Fruit fly (Drosophila melanogaster): ENCODE measurements around the gene MED31.

Gene MED31

DNA sequence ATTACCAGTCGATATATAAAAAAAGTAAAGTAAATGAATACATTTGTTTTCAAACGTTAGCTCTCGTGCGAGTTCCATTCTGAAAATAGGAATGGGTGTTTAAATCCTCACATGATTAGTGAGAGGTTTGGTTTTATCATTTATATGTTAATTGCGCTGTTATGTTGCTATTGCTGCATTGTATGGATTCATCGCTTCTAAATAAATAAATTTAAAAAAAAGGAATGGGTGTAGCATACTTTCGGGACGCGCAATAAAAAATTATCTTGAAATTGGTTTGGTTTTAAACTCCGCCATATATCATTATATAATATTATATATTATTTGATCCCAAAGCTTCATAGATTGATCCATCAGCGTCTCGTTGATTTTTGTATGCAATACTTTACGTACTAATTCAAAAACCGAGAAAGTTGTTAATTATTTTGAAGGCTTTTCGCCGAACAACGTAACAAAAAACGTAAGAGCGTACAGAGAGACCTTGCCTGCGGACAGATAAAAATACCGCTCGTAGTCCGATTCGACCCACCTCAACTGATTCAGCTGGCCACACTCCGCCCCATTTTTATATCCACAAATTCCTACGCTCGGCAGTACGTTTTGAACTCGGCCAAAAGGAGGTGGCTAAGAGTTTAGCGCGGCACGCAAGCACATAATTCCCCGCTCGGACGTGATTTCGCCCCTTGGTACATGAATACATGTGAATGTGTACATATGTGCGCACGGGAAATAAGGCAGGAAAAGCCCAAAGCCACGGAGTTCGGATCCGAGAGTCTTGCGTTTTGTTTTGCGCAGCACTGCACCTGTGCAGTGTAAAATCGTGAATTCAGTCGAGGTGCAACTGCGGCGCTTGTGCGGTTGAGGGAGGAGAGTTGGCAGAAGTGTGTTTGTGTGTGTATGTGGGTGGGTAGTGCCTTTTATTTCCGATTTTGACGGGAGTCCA lies 17.5 kb downstream of the MED31 start, which contains the start of gene smash:
TSS of gene smash (plus strand) at position 589 of the 943 bp plus-strand sequence.
- TF ChIP-seq CTCF (optimal IDR thresholded peaks at IDR 0.05): peak; percentile 22 to 25
- no peak for TF ChIP-seq CG8478 (optimal IDR thresholded peaks at IDR 0.05)

DNA sequence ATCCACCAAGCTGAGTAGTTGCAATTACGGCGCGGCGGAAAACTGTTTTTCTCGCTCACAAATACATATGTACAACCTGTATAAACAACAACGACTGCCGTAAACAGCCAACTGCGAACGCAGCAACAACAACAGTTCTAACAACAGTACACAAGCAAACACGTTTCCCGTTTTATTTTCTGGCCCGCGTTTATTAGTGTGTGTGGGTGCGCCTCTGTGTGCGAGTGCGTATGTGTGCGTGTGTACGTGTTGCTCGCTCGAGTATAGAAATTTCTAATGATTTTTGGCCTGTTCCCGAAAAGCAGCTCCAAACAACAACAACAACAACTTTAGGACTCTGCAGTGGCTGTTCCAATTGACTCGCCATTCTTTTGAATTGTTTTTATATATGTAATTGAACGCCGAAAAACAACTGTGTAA lies 18.2 kb downstream of the MED31 start:
- TF ChIP-seq CTCF (optimal IDR thresholded peaks at IDR 0.05): no peak
- TF ChIP-seq CG8478 (optimal IDR thresholded peaks at IDR 0.05): no peak

dm6 chr3R:4661640-4662039 lies 19.9 kb downstream of the MED31 start:
- TF ChIP-seq CTCF (optimal IDR thresholded peaks at IDR 0.05) (no peak), CG8478 (optimal IDR thresholded peaks at IDR 0.05) (no peak)

DNA sequence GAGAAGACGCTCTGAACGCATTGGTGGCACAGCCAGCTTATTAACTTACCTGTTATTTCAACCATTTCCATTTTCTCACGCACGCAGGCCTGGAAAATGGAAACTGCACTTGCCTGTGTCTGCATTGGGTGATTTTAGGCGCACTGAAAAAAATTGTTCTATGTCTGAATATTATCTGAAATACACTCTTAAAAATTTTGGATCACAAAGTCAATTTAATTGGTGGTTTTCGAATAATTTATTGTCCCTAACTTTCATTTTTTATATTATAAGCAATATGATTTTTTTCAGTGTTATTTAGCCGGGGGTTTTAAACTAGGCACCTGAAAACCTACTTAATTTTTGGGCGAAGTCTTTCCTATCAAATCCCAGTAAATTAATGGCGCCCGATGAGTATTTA lies 21.3 kb downstream of the MED31 start:
- TF ChIP-seq CG8478 (optimal IDR thresholded peaks at IDR 0.05): no peak
- no peak for TF ChIP-seq CTCF (optimal IDR thresholded peaks at IDR 0.05)

DNA sequence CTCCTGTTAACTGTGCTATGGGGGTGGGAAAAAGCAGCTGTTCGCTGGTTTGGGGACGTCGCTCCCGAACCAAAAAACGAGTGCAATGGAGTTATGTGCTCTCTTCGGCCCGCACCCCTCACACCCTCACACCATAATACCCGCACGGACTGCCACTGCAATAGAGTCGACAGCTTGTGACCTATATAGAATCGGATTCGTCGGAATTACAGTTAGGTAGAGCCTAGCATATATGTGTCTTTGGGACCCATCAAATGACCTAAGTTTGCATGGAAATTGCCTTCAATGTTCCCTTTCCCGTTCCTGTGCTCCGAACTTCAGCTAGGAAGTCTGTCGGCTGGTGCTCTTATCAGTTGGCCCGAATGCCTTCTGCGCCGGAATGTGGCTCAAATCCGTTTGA lies 22.4 kb downstream of the MED31 start:
- no peak for TF ChIP-seq CTCF (optimal IDR thresholded peaks at IDR 0.05)
- TF ChIP-seq CG8478 (optimal IDR thresholded peaks at IDR 0.05): no peak

dm6 chr3R:4664947-4665346 lies 23.2 kb downstream of the MED31 start:
- TF ChIP-seq CG8478 (optimal IDR thresholded peaks at IDR 0.05) (no peak), CTCF (optimal IDR thresholded peaks at IDR 0.05) (no peak)

- no peak for TF ChIP-seq CTCF (optimal IDR thresholded peaks at IDR 0.05)
- TF ChIP-seq CG8478 (optimal IDR thresholded peaks at IDR 0.05): no peak
These were observed 24.4 kb downstream of the MED31 start for dm6 chr3R:4666014-4666652.

DNA sequence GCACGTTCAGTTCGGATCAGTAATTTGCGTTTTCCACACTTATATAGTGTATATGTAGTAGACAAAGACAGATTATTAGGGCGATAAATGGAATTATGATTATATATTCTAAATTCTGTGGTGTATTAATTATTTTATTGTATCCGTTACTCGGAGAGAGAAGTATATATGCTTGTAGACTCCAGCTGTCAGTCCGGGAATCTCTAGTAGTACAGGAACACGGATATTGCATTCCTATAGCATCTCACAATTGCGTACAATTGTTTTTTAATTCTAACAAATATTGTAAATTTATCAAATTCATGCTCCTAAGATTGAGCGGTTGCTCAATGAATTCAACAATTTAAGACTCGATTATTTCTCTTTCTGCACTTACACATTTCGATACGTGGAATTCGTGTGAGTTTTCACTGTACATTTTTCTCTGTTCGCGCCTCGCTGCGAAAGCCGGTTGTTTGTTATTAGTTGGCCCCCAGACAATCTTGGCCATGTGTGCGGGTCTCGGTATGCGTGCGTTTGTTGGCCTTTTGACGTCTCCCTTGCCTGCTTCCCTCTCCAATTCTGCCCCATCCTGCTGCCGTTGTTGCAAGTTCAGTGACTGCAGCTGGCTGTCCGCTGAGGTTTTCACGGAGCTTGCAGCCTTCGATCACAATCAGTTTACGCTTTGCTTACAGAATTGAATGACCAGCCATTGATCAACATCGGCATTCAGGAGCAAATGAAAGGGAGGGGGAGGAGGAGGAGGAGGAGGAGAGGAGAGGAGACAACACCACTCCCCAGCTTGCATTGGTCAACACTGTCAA lies 25.8 kb downstream of the MED31 start:
- TF ChIP-seq CG8478 (optimal IDR thresholded peaks at IDR 0.05) (no peak), CTCF (optimal IDR thresholded peaks at IDR 0.05) (no peak)

- TF ChIP-seq CG8478 (optimal IDR thresholded peaks at IDR 0.05) (no peak), CTCF (optimal IDR thresholded peaks at IDR 0.05) (no peak)
These were observed 35.4 kb downstream of the MED31 start for dm6 chr3R:4676981-4677665.

DNA sequence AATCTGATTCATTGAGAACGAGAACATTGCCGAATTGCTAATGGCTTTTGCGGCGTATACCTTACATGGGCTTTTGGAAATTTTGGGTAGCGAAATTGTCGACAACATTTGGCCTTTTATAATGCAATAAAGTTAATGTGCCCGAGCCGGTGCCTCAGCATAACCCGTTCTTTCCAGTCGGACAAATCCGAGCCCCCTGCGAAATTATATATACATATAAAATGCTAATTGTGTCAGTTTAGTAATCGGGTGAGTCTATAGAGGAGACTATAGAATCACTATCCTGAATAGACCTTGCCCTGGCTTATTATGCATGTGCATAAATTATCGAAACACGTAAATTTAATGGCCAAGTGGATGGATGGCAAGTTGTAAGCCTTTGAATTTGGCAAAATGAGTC lies 36.6 kb downstream of the MED31 start:
- TF ChIP-seq CG8478 (optimal IDR thresholded peaks at IDR 0.05) (no peak), CTCF (optimal IDR thresholded peaks at IDR 0.05) (no peak)

dm6 chr3R:4684811-4685210 lies 43.0 kb downstream of the MED31 start:
- peak; percentile 79 to 80 for TF ChIP-seq CTCF (optimal IDR thresholded peaks at IDR 0.05)

- TF ChIP-seq CTCF (optimal IDR thresholded peaks at IDR 0.05): no peak
- no peak for TF ChIP-seq CG8478 (optimal IDR thresholded peaks at IDR 0.05)
These were observed 45.4 kb downstream of the MED31 start for dm6 chr3R:4687207-4687606.

dm6 chr3R:4690508-4690907 lies 48.7 kb downstream of the MED31 start, which contains the start of gene CG33927:
TSS of gene CG33927 (minus strand) at chr3R:4690608.
- TF ChIP-seq CTCF (optimal IDR thresholded peaks at IDR 0.05) (no peak), CG8478 (optimal IDR thresholded peaks at IDR 0.05) (no peak)
